Fruit fly (Drosophila melanogaster) whole organism, adult: ENCODE results near the gene CG4951.

ENCODE experiments used
- CG14711 ChIP-seq: fragments of 200-800 bp; sonication (Bioruptor generic); optimal IDR thresholded peaks from 2 replicates; lab custom pipeline; 2018; ENCODE audit warnings: missing biosample characterization, mild to moderate bottlenecking, missing genetic modification characterization, moderate library complexity
- CG5204 ChIP-seq: fragments of 200-800 bp; sonication (Bioruptor generic); optimal IDR thresholded peaks from 2 replicates; lab custom pipeline; 2016; ENCODE audit warnings: missing biosample characterization, missing genetic modification characterization
- tj ChIP-seq: fragments of 200-800 bp; sonication (Bioruptor generic); optimal IDR thresholded peaks from 3 replicates; lab custom pipeline; 2017; ENCODE audit warnings: missing biosample characterization, mild to moderate bottlenecking, missing genetic modification characterization, moderate library complexity

- TF ChIP-seq tj (GFP tag; lab: Kevin White, UChicago) (no peak), CG14711 (no peak), CG5204 (GFP tag; lab: Kevin White, UChicago) (no peak)
These were observed 22.5 kb downstream of the CG4951 start for dm6 chr3R:27931461-27931860.
